Fruit fly (Drosophila melanogaster): ENCODE measurements around the gene Qsox3.

Qsox3 gene

dm6 chr3R:21864992-21865391, 46.6 kb upstream of the Qsox3 start, which contains the start of gene lsn (continued):
- TF ChIP-seq Dad (GFP tag; optimal IDR thresholded peaks at IDR 0.05) (no peak), HmgD (GFP tag; optimal IDR thresholded peaks at IDR 0.05) (no peak), D (optimal IDR thresholded peaks at IDR 0.05) (no peak), D (GFP tag; optimal IDR thresholded peaks at IDR 0.05) (no peak), Mad (GFP tag; optimal IDR thresholded peaks at IDR 0.05) (no peak), zfh2 (GFP tag; optimal IDR thresholded peaks at IDR 0.05) (no peak), CG8478 (optimal IDR thresholded peaks at IDR 0.05) (no peak), CG31441 (GFP tag; IDR thresholded peaks at IDR 0.05) (no peak), CG17385 (GFP tag; optimal IDR thresholded peaks at IDR 0.05) (no peak), Atf-2 (GFP tag; optimal IDR thresholded peaks at IDR 0.05) (no peak), Dip3 (GFP tag; optimal IDR thresholded peaks at IDR 0.05) (no peak), CG31224 (GFP tag; IDR thresholded peaks at IDR 0.05) (no peak), dati (GFP tag; IDR thresholded peaks at IDR 0.05) (no peak), CG17359 (tag; optimal IDR thresholded peaks at IDR 0.05) (no peak), CG17186 (GFP tag; optimal IDR thresholded peaks at IDR 0.05) (peak; percentile 99), MESR4 (GFP tag; optimal IDR thresholded peaks at IDR 0.05) (peak; percentile 61), chif (GFP tag; optimal IDR thresholded peaks at IDR 0.05) (peak in 1 of 2 experiments; percentile 1), Lpt (GFP tag; optimal IDR thresholded peaks at IDR 0.05) (no peak), nau (GFP tag; optimal IDR thresholded peaks at IDR 0.05) (peak; percentile 35), CG3281 (GFP tag; optimal IDR thresholded peaks at IDR 0.05) (peak; percentile 40), gce (GFP tag; IDR thresholded peaks at IDR 0.05) (no peak), Rx (GFP tag; IDR thresholded peaks at IDR 0.05) (no peak), Vsx1 (GFP tag; optimal IDR thresholded peaks at IDR 0.05) (peak; percentile 31), CG2712 (tag; optimal IDR thresholded peaks at IDR 0.05) (peak; percentile 2), Gug (GFP tag; IDR thresholded peaks at IDR 0.05) (no peak), odd (GFP tag; optimal IDR thresholded peaks at IDR 0.05) (peak; percentile 38), CG10959 (GFP tag; IDR thresholded peaks at IDR 0.05) (no peak), CG6272 (GFP tag; IDR thresholded peaks at IDR 0.05) (no peak), CG4617 (GFP tag; optimal IDR thresholded peaks at IDR 0.05; ENCODE audit: borderline replicate concordance) (peak; percentile 36), Xrp1 (GFP tag; IDR thresholded peaks at IDR 0.05) (no peak), CG13296 (GFP tag; optimal IDR thresholded peaks at IDR 0.05) (peak; percentile 30), CG18011 (GFP tag; optimal IDR thresholded peaks at IDR 0.05) (no peak), CG4404 (GFP tag; IDR thresholded peaks at IDR 0.05) (no peak), Fer1 (GFP tag; optimal IDR thresholded peaks at IDR 0.05) (peak; percentile 57), grn (GFP tag; optimal IDR thresholded peaks at IDR 0.05) (peak; percentile 23), disco-r (GFP tag; optimal IDR thresholded peaks at IDR 0.05) (no peak), croc (GFP tag; conservative IDR thresholded peaks at IDR 0.05) (no peak), slou (GFP tag; optimal IDR thresholded peaks at IDR 0.05) (no peak), tna (GFP tag; IDR thresholded peaks at IDR 0.05; ENCODE audit: partially characterized antibody) (no peak), CG7963 (GFP tag; IDR thresholded peaks at IDR 0.05; ENCODE audit: partially characterized antibody) (no peak), CG9817 (tag; optimal IDR thresholded peaks at IDR 0.05) (no peak), Tbp (GFP tag; optimal IDR thresholded peaks at IDR 0.05) (no peak), CG10565 (GFP tag; optimal IDR thresholded peaks at IDR 0.05) (no peak), CG3065 (GFP tag; optimal IDR thresholded peaks at IDR 0.05) (no peak), CG10267 (tag; optimal IDR thresholded peaks at IDR 0.05) (no peak), Taf1 (GFP tag; IDR thresholded peaks at IDR 0.05) (no peak), Fer2 (tag; optimal IDR thresholded peaks at IDR 0.05) (no peak), hkb (optimal IDR thresholded peaks at IDR 0.05) (no peak), hkb (GFP tag; IDR thresholded peaks at IDR 0.05) (no peak), repo (GFP tag; optimal IDR thresholded peaks at IDR 0.05) (no peak), fd64A (GFP tag; optimal IDR thresholded peaks at IDR 0.05) (no peak), Trl (optimal IDR thresholded peaks at IDR 0.05) (no peak), Trl (GFP tag; optimal IDR thresholded peaks at IDR 0.05) (no peak), CG7357 (GFP tag; IDR thresholded peaks at IDR 0.05) (no peak), h (optimal IDR thresholded peaks at IDR 0.05) (no peak)
